Worm (Caenorhabditis elegans) whole organism, L4 larva: ENCODE results near the gene T01G6.10.
A peak's percentile ranks its signal among the peaks of the same experiment; 100 is the strongest.

Experiments
- D1046.2 ChIP-seq: fragments of 200-800 bp; sonication (Bioruptor generic); IDR thresholded peaks from 2 replicates; pipeline ENCODE4 v1.3.6; 2022; ENCODE audit warnings: missing genetic modification characterization, missing compliant biosample characterization
- F26F4.8 ChIP-seq: fragments of 200-800 bp; sonication (Bioruptor generic); conservative IDR thresholded peaks from 2 replicates; pipeline ENCODE4 v1.3.6; 2022; ENCODE audit warnings: missing genetic modification characterization, missing compliant biosample characterization
- F44E2.7 ChIP-seq: fragments of 200-800 bp; sonication (Bioruptor generic); IDR thresholded peaks from 2 replicates; pipeline ENCODE4 v2.1.2; 2022; ENCODE audit warnings: missing genetic modification characterization, missing compliant biosample characterization
- F49E8.2 ChIP-seq: sonication (generic microtip); optimal IDR thresholded peaks from 2 replicates; lab custom pipeline; 2016; ENCODE audit warnings: missing compliant biosample characterization, mild to moderate bottlenecking, missing genetic modification characterization, borderline replicate concordance
- T20F7.1 ChIP-seq: fragments of 200-800 bp; sonication (Bioruptor generic); optimal IDR thresholded peaks from 2 replicates; lab custom pipeline; 2018; ENCODE audit warnings: mild to moderate bottlenecking, missing genetic modification characterization, missing compliant biosample characterization
- Y48G9A.11 ChIP-seq: fragments of 200-800 bp; sonication (Bioruptor generic); IDR thresholded peaks from 2 replicates; pipeline ENCODE4 v1.3.6; 2022; ENCODE audit warnings: missing genetic modification reagents, missing genetic modification characterization, missing compliant biosample characterization
- Y5F2A.4 ChIP-seq: fragments of 200-800 bp; sonication (Bioruptor generic); optimal IDR thresholded peaks from 2 replicates; lab custom pipeline; 2018; ENCODE audit warnings: mild to moderate bottlenecking, missing genetic modification characterization, missing compliant biosample characterization
- Y75B8A.6 ChIP-seq: fragments of 200-800 bp; sonication (Bioruptor generic); IDR thresholded peaks from 2 replicates; pipeline ENCODE4 v1.3.6; 2022; ENCODE audit warnings: missing genetic modification reagents, missing genetic modification characterization, missing compliant biosample characterization
- aha-1 ChIP-seq: fragments of 150-350 bp; peaks from one replicate; lab custom pipeline; 2014; ENCODE audit warnings: missing biosample characterization, missing genetic modification characterization
- ama-1 ChIP-seq: fragments of 150-350 bp; optimal IDR thresholded peaks from 2 replicates; lab custom pipeline; 2014; ENCODE audit warnings: inconsistent platforms, mixed read lengths
- ceh-20 ChIP-seq: fragments of 200-800 bp; sonication (Bioruptor generic); IDR thresholded peaks from 2 replicates; pipeline ENCODE4 v1.3.6; 2022; ENCODE audit warnings: missing genetic modification reagents, missing genetic modification characterization, missing compliant biosample characterization
- ceh-28 ChIP-seq: fragments of 150-350 bp; optimal IDR thresholded peaks from 2 replicates; lab custom pipeline; 2014; ENCODE audit warnings: missing biosample characterization, missing genetic modification reagents, missing genetic modification characterization
- ceh-44 ChIP-seq: fragments of 200-800 bp; sonication (Bioruptor generic); IDR thresholded peaks from 2 replicates; pipeline ENCODE4 v1.3.6; 2022; ENCODE audit warnings: missing genetic modification reagents, missing genetic modification characterization, missing compliant biosample characterization
- ceh-82 ChIP-seq: sonication (generic microtip); optimal IDR thresholded peaks from 2 replicates; lab custom pipeline; 2017; ENCODE audit warnings: missing biosample characterization, missing genetic modification characterization
- ces-1 ChIP-seq: fragments of 150-350 bp; sonication (generic microtip); optimal IDR thresholded peaks from 4 replicates; lab custom pipeline; 2014; ENCODE audit warnings: missing biosample characterization, missing genetic modification reagents, missing genetic modification characterization
- daf-19 ChIP-seq: fragments of 200-800 bp; sonication (Bioruptor generic); conservative IDR thresholded peaks from 2 replicates; pipeline ENCODE4 v1.3.6; 2022; ENCODE audit warnings: missing genetic modification characterization, missing compliant biosample characterization
- daf-8 ChIP-seq: fragments of 200-800 bp; sonication (Bioruptor generic); IDR thresholded peaks from 2 replicates; pipeline ENCODE4 v1.3.6; 2022; ENCODE audit warnings: missing genetic modification characterization, missing compliant biosample characterization
- dmd-9 ChIP-seq: fragments of 200-800 bp; sonication (Bioruptor generic); IDR thresholded peaks from 2 replicates; pipeline ENCODE4 v1.3.6; 2022; ENCODE audit warnings: missing genetic modification reagents, missing genetic modification characterization, missing compliant biosample characterization
- dpl-1 ChIP-seq: fragments of 150-350 bp; optimal IDR thresholded peaks from 2 replicates; lab custom pipeline; 2014; ENCODE audit warnings: missing biosample characterization, missing genetic modification reagents, missing genetic modification characterization
- duxl-1 ChIP-seq: sonication (generic microtip); optimal IDR thresholded peaks from 2 replicates; lab custom pipeline; 2016; ENCODE audit warnings: mild to moderate bottlenecking, missing genetic modification characterization, moderate library complexity, missing compliant biosample characterization; ENCODE audit not compliant: poor library complexity
- egl-43 ChIP-seq: fragments of 200-800 bp; sonication (Bioruptor generic); IDR thresholded peaks from 2 replicates; pipeline ENCODE4 v1.3.6; 2022; ENCODE audit warnings: missing genetic modification reagents, missing genetic modification characterization, missing compliant biosample characterization
- fos-1 ChIP-seq: fragments of 150-350 bp; optimal IDR thresholded peaks from 2 replicates; lab custom pipeline; 2014; ENCODE audit warnings: missing biosample characterization, missing genetic modification characterization
- gei-8 ChIP-seq: fragments of 200-800 bp; sonication (Bioruptor generic); optimal IDR thresholded peaks from 2 replicates; lab custom pipeline; 2018; ENCODE audit warnings: mild to moderate bottlenecking, missing genetic modification characterization, missing compliant biosample characterization
- hlh-11 ChIP-seq: fragments of 200-800 bp; sonication (Bioruptor generic); optimal IDR thresholded peaks from 2 replicates; lab custom pipeline; 2018; ENCODE audit warnings: mild to moderate bottlenecking, missing genetic modification characterization, missing compliant biosample characterization
- hlh-30 ChIP-seq: sonication (generic microtip); optimal IDR thresholded peaks from 2 replicates; lab custom pipeline; 2017; ENCODE audit warnings: antibody characterized with exemption, mild to moderate bottlenecking, missing genetic modification characterization, missing compliant biosample characterization; ENCODE audit not compliant: insufficient read depth
- hmg-1.1 ChIP-seq: fragments of 200-800 bp; sonication (Bioruptor generic); IDR thresholded peaks from 2 replicates; pipeline ENCODE4 v1.3.6; 2022; ENCODE audit warnings: missing genetic modification reagents, missing genetic modification characterization, missing compliant biosample characterization
- lin-1 ChIP-seq: fragments of 200-800 bp; sonication (Bioruptor generic); IDR thresholded peaks from 2 replicates; pipeline ENCODE4 v1.3.6; 2022; ENCODE audit warnings: missing genetic modification reagents, missing genetic modification characterization, missing compliant biosample characterization
- mes-2 ChIP-seq: sonication (generic microtip); optimal IDR thresholded peaks from 2 replicates; lab custom pipeline; 2016; ENCODE audit warnings: missing genotype, mild to moderate bottlenecking, missing genetic modification characterization, missing compliant biosample characterization; ENCODE audit not compliant: poor library complexity, severe bottlenecking
- mxl-3 ChIP-seq: fragments of 200-800 bp; sonication (Bioruptor generic); optimal IDR thresholded peaks from 2 replicates; lab custom pipeline; 2018; ENCODE audit warnings: mild to moderate bottlenecking, missing genetic modification characterization, missing compliant biosample characterization
- nhr-102 ChIP-seq: sonication (generic microtip); optimal IDR thresholded peaks from 2 replicates; lab custom pipeline; 2016; ENCODE audit warnings: mild to moderate bottlenecking, missing genetic modification characterization, moderate library complexity, missing compliant biosample characterization
- nhr-25 ChIP-seq: sonication (generic microtip); optimal IDR thresholded peaks from 2 replicates; lab custom pipeline; 2017; ENCODE audit warnings: missing genetic modification characterization, mild to moderate bottlenecking, missing compliant biosample characterization, antibody characterized with exemption, moderate library complexity, borderline replicate concordance; ENCODE audit not compliant: insufficient read depth
- nhr-76 ChIP-seq: fragments of 150-350 bp; optimal IDR thresholded peaks from 2 replicates; lab custom pipeline; 2014; ENCODE audit warnings: missing biosample characterization, missing genetic modification characterization
- php-3 ChIP-seq: fragments of 200-800 bp; sonication (Bioruptor generic); IDR thresholded peaks from 2 replicates; pipeline ENCODE4 v1.3.6; 2022; ENCODE audit warnings: missing genetic modification reagents, missing genetic modification characterization, missing compliant biosample characterization
- sdz-12 ChIP-seq: fragments of 200-800 bp; sonication (Bioruptor generic); optimal IDR thresholded peaks from 2 replicates; lab custom pipeline; 2018; ENCODE audit warnings: mild to moderate bottlenecking, missing genetic modification characterization, missing compliant biosample characterization
- set-16 ChIP-seq: fragments of 200-800 bp; sonication (Bioruptor generic); IDR thresholded peaks from 2 replicates; pipeline ENCODE4 v1.3.6; 2022; ENCODE audit warnings: missing genetic modification reagents, missing genetic modification characterization, missing compliant biosample characterization
- unc-62 ChIP-seq, 3 experiments: fragments of 150-350 bp in 1 of 3; sonication (generic microtip); optimal IDR thresholded peaks in 2 of 3; peaks in 1 of 3; 1 replicate in 1 of 3; 2 replicates in 2 of 3; lab custom pipeline; 2014 to 2017; ENCODE audit warnings: missing biosample characterization in 3 of 3, missing genetic modification characterization in 3 of 3, missing genetic modification reagents in 3 of 3, missing genotype in 1 of 3
- vab-7 ChIP-seq: fragments of 200-800 bp; sonication (Bioruptor generic); IDR thresholded peaks from 2 replicates; pipeline ENCODE4 v1.3.6; 2022; ENCODE audit warnings: missing genetic modification reagents, missing genetic modification characterization, missing compliant biosample characterization
- zfp-2 ChIP-seq: sonication (generic microtip); optimal IDR thresholded peaks from 2 replicates; lab custom pipeline; 2016; ENCODE audit warnings: mild to moderate bottlenecking, missing genetic modification characterization, missing compliant biosample characterization
- ztf-11 ChIP-seq: fragments of 150-350 bp; optimal IDR thresholded peaks from 2 replicates; lab custom pipeline; 2014; ENCODE audit warnings: missing biosample characterization, missing genetic modification characterization

Gene T01G6.10

ce11 chrV:502803-503273 lies at the start of gene T01G6.10:
Gene T01G6.10, minus strand, starts transcription at chrV:503223.
- TF ChIP-seq duxl-1 (tag; lab: Kevin White, UChicago) (no peak), dpl-1 (no peak), aha-1 (peak; percentile 96)

- TF ChIP-seq ceh-20 (GFP tag; lab: Robert Waterston, UW) = no peak
- peak in 1 of 2 experiments; percentile 91 for TF ChIP-seq unc-62 (GFP tag; optimal IDR thresholded peaks at IDR 0.05 in 1 of 2; lab: Kevin White, UChicago)
- TF ChIP-seq unc-62 (tag; optimal IDR thresholded peaks at IDR 0.05; lab: Kevin White, UChicago) = no peak
- no peak for TF ChIP-seq ztf-11 (tag; lab: Kevin White, UChicago)
- no peak for TF ChIP-seq zfp-2 (tag; lab: Kevin White, UChicago)
Observed at ce11 chrV:552406-552805, 49.4 kb upstream of the T01G6.10 start.

- no peak for TF ChIP-seq mes-2
- no peak for TF ChIP-seq F44E2.7 (GFP tag; lab: Robert Waterston, UW)
- TF ChIP-seq ceh-44 (GFP tag; lab: Robert Waterston, UW) = no peak
- TF ChIP-seq Y75B8A.6 (GFP tag; lab: Robert Waterston, UW) = no peak
- TF ChIP-seq dmd-9 (GFP tag; lab: Robert Waterston, UW) = no peak
- no peak for TF ChIP-seq egl-43 (GFP tag; lab: Robert Waterston, UW)
- TF ChIP-seq daf-8 (GFP tag; lab: Robert Waterston, UW) = no peak
- no peak for TF ChIP-seq ces-1 (GFP tag; lab: Kevin White, UChicago)
- TF ChIP-seq sdz-12 (GFP tag; lab: Kevin White, UChicago) = no peak
- TF ChIP-seq hlh-30 (tag; lab: Kevin White, UChicago) = no peak
- no peak for TF ChIP-seq aha-1
- TF ChIP-seq ceh-28 (tag; lab: Kevin White, UChicago) = no peak
- no peak for TF ChIP-seq ztf-11 (tag; lab: Kevin White, UChicago)
- TF ChIP-seq ama-1 = no peak
- no peak for TF ChIP-seq D1046.2
- TF ChIP-seq F26F4.8 = no peak
- no peak for TF ChIP-seq duxl-1 (tag; lab: Kevin White, UChicago)
- TF ChIP-seq Y48G9A.11 (GFP tag; lab: Robert Waterston, UW) = no peak
- TF ChIP-seq T20F7.1 = no peak
- no peak for TF ChIP-seq nhr-102 (tag; lab: Kevin White, UChicago)
- TF ChIP-seq, all 104 proteins: peak for 0
Observed at ce11 chrV:547980-548379, 45.0 kb upstream of the T01G6.10 start, which contains the start of gene C14C6.6. Gene C14C6.6, minus strand, starts transcription at chrV:548080.

- TF ChIP-seq unc-62 (GFP tag; optimal IDR thresholded peaks at IDR 0.05 in 1 of 2; lab: Kevin White, UChicago) (peak in 1 of 2 experiments; percentile 5), unc-62 (tag; optimal IDR thresholded peaks at IDR 0.05; lab: Kevin White, UChicago) (no peak), daf-19 (GFP tag; lab: Robert Waterston, UW) (no peak)
Observed at ce11 chrV:543169-543568, 40.1 kb upstream of the T01G6.10 start, which contains the start of gene C14C6.3. Gene C14C6.3, plus strand, starts transcription at chrV:543469.

- TF ChIP-seq ceh-82 (tag; lab: Kevin White, UChicago) (no peak), lin-1 (no peak), Y5F2A.4 (no peak), F26F4.8 (no peak), hmg-1.1 (GFP tag; lab: Robert Waterston, UW) (no peak), hlh-11 (tag; lab: Kevin White, UChicago) (no peak), nhr-25 (tag; lab: Kevin White, UChicago) (no peak), vab-7 (GFP tag; lab: Robert Waterston, UW) (no peak), nhr-76 (tag; lab: Kevin White, UChicago) (no peak), mxl-3 (GFP tag; lab: Kevin White, UChicago) (no peak), set-16 (GFP tag; lab: Robert Waterston, UW) (no peak), php-3 (GFP tag; lab: Robert Waterston, UW) (no peak), F49E8.2 (tag; lab: Kevin White, UChicago) (no peak), daf-19 (GFP tag; lab: Robert Waterston, UW) (no peak), gei-8 (GFP tag; lab: Kevin White, UChicago) (no peak), fos-1 (no peak), zfp-2 (tag; lab: Kevin White, UChicago) (no peak)
- TF ChIP-seq, all 104 proteins: peak for 0
Observed at ce11 chrV:541470-541869, 38.4 kb upstream of the T01G6.10 start.
